Worm (Caenorhabditis elegans): ENCODE measurements around the gene C10B5.1.

ce11 chrV:8623754-8624153, 42.7 kb downstream of the C10B5.1 start, which contains the start of gene F41E6.17:
- no peak for TF ChIP-seq mab-9 (GFP tag; IDR thresholded peaks at IDR 0.05)
- TF ChIP-seq unc-62 (GFP tag; optimal IDR thresholded peaks at IDR 0.05): no peak
- TF ChIP-seq jun-1 (tag; optimal IDR thresholded peaks at IDR 0.05): no peak
- no peak for TF ChIP-seq ama-1 (optimal IDR thresholded peaks at IDR 0.05)
- TF ChIP-seq lir-3 (tag; optimal IDR thresholded peaks at IDR 0.05; ENCODE audit: poor library complexity): no peak

All from whole organism, L1 larva.